Worm (Caenorhabditis elegans) whole organism, L1 larva: ENCODE results near the gene C37C3.10.

Source experiments
- C34B4.2 ChIP-seq: sonication (generic microtip); optimal IDR thresholded peaks from 2 replicates; lab custom pipeline; 2017; ENCODE audit warnings: mild to moderate bottlenecking, missing genetic modification characterization, missing compliant biosample characterization
- dpl-1 ChIP-seq, 3 experiments: fragments of 150-350 bp in 2 of 3; sonication (generic microtip) in 1 of 3; optimal IDR thresholded peaks; 2 replicates each; lab custom pipeline; 2014 to 2017; ENCODE audit warnings: missing biosample characterization in 3 of 3, missing genetic modification characterization in 3 of 3, missing genetic modification reagents in 3 of 3
- fkh-10 ChIP-seq: sonication (generic microtip); optimal IDR thresholded peaks from 2 replicates; lab custom pipeline; 2017; ENCODE audit warnings: missing biosample characterization, missing genetic modification reagents, missing genetic modification characterization
- fos-1 ChIP-seq: fragments of 150-350 bp; optimal IDR thresholded peaks from 2 replicates; lab custom pipeline; 2014; ENCODE audit warnings: missing biosample characterization, missing genetic modification characterization
- grh-1 ChIP-seq: fragments of 200-800 bp; sonication (Bioruptor generic); IDR thresholded peaks from 2 replicates; pipeline ENCODE4 v1.3.6; 2022; ENCODE audit warnings: missing genetic modification reagents, missing genetic modification characterization, missing compliant biosample characterization
- lin-15B ChIP-seq: fragments of 150-350 bp; sonication (generic microtip); optimal IDR thresholded peaks from 3 replicates; lab custom pipeline; 2014; ENCODE audit warnings: missing biosample characterization, missing genetic modification characterization
- nhr-12 ChIP-seq: sonication (generic microtip); optimal IDR thresholded peaks from 2 replicates; lab custom pipeline; 2017; ENCODE audit warnings: missing biosample characterization, missing genetic modification characterization
- tlp-1 ChIP-seq: fragments of 150-350 bp; optimal IDR thresholded peaks from 2 replicates; lab custom pipeline; 2014; ENCODE audit warnings: missing biosample characterization, missing genetic modification characterization
- unc-62 ChIP-seq: fragments of 150-350 bp; optimal IDR thresholded peaks from 2 replicates; lab custom pipeline; 2014; ENCODE audit warnings: missing biosample characterization, missing genetic modification reagents, missing genetic modification characterization
- vab-15 ChIP-seq: sonication (generic microtip); optimal IDR thresholded peaks from 2 replicates; lab custom pipeline; 2017; ENCODE audit warnings: missing genotype, mild to moderate bottlenecking, missing genetic modification characterization, missing compliant biosample characterization
- zag-1 ChIP-seq: fragments of 150-350 bp; optimal IDR thresholded peaks from 2 replicates; lab custom pipeline; 2014; ENCODE audit warnings: missing biosample characterization, missing genetic modification characterization
- ztf-11 ChIP-seq, 2 experiments: sonication (generic microtip); optimal IDR thresholded peaks; 2 replicates each; lab custom pipeline; 2016 to 2017; ENCODE audit warnings: missing genetic modification characterization in 2 of 2, missing biosample characterization in 1 of 2, missing compliant biosample characterization in 1 of 2

- TF ChIP-seq zag-1 (no peak), nhr-12 (tag; lab: Kevin White, UChicago) (no peak), lin-15B (tag; lab: Kevin White, UChicago) (no peak), vab-15 (tag; lab: Kevin White, UChicago) (no peak), unc-62 (GFP tag; lab: Kevin White, UChicago) (no peak), grh-1 (GFP tag; lab: Robert Waterston, UW) (no peak), ztf-11 (tag; optimal IDR thresholded peaks at IDR 0.05; lab: Kevin White, UChicago) (no peak), fkh-10 (GFP tag; lab: Kevin White, UChicago) (no peak), tlp-1 (tag; lab: Kevin White, UChicago) (no peak), fos-1 (tag; lab: Kevin White, UChicago) (peak; percentile 39), C34B4.2 (tag; lab: Kevin White, UChicago) (no peak), dpl-1 (GFP tag; optimal IDR thresholded peaks at IDR 0.05; lab: Kevin White, UChicago) (no peak)
These were observed 40.2 kb downstream of the C37C3.10 start for ce11 chrV:7822655-7823054.
